Fruit fly (Drosophila melanogaster): ENCODE results near the gene CG16800.
A peak's percentile ranks its signal among the peaks of the same experiment; 100 is the strongest.

Gene CG16800

DNA sequence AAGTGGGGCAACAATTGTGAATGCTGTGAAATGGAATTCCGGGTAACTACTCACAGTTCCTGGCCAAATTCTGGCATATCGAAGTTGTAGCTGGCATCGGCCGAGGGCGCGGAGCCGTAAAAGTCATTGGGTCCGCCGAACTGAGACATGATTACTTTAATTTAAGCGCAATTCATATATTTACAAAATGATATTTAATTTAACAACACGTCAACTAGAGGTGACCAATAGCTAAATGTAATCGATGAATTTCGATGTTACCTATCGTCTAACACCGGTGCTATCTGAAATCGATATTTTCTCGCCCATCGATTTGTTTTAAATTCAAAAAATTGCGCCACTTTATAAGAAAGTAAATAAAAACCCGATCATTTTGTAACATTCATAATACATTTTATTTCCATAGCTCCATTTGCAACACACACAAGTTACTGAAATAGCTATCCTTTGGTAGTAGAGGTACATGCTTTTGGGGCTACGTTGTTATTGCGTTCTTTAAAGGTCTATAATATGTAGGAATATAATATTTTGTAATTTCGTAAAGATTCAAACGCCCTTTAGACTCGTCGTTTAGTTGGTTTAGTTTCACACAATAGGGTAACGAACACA lies 34.1 kb downstream of the CG16800 start, which contains the start of gene Yip1d1 (continued):
- TF ChIP-seq Med (GFP tag) (peak; percentile 58), Hsf (GFP tag; optimal IDR thresholded peaks at IDR 0.05) (no peak), pzg (GFP tag; optimal IDR thresholded peaks at IDR 0.05) (peak; percentile 70), Antp (GFP tag; optimal IDR thresholded peaks at IDR 0.05) (no peak), Mes4 (GFP tag; optimal IDR thresholded peaks at IDR 0.05) (no peak), gsb-n (tag; optimal IDR thresholded peaks at IDR 0.05) (no peak), CG13287 (GFP tag; IDR thresholded peaks at IDR 0.05; ENCODE audit: partially characterized antibody) (peak; percentile 98), CG15073 (GFP tag; optimal IDR thresholded peaks at IDR 0.05) (no peak), CG17829 (tag; optimal IDR thresholded peaks at IDR 0.05) (peak; percentile 7), scrt (GFP tag; optimal IDR thresholded peaks at IDR 0.05) (no peak), NfI (GFP tag; optimal IDR thresholded peaks at IDR 0.05) (no peak), CG18262 (tag; optimal IDR thresholded peaks at IDR 0.05) (no peak), CG12155 (GFP tag; optimal IDR thresholded peaks at IDR 0.05) (no peak), mld (GFP tag; IDR thresholded peaks at IDR 0.05; ENCODE audit: partially characterized antibody) (peak; percentile 89), CG12659 (GFP tag; optimal IDR thresholded peaks at IDR 0.05) (peak; percentile 56), Sry-β (GFP tag; optimal IDR thresholded peaks at IDR 0.05) (no peak), CG42726 (GFP tag; IDR thresholded peaks at IDR 0.05; ENCODE audit: partially characterized antibody) (peak; percentile 73; the same call in 1 of the 2 replicates), lmd (GFP tag; IDR thresholded peaks at IDR 0.05) (no peak), ssp (GFP tag; IDR thresholded peaks at IDR 0.05) (no peak), CG12219 (GFP tag; optimal IDR thresholded peaks at IDR 0.05) (no peak), CG8290 (GFP tag; optimal IDR thresholded peaks at IDR 0.05) (no peak), CG8290 (tag; optimal IDR thresholded peaks at IDR 0.05) (no peak), CG14710 (tag; optimal IDR thresholded peaks at IDR 0.05) (peak; percentile 32), Ets65A (GFP tag) (peak; percentile 59), CG7271 (tag; optimal IDR thresholded peaks at IDR 0.05) (no peak), CG6791 (GFP tag; IDR thresholded peaks at IDR 0.05; ENCODE audit: partially characterized antibody) (peak; percentile 98), CG1603 (tag; optimal IDR thresholded peaks at IDR 0.05) (no peak), CG16813 (GFP tag; IDR thresholded peaks at IDR 0.05; ENCODE audit: partially characterized antibody) (peak; percentile 90), inv (GFP tag; IDR thresholded peaks at IDR 0.05; ENCODE audit: partially characterized antibody) (peak; percentile 83), CG16815 (GFP tag; optimal IDR thresholded peaks at IDR 0.05) (no peak), ash1 (GFP tag; optimal IDR thresholded peaks at IDR 0.05) (no peak), Dref (GFP tag; IDR thresholded peaks at IDR 0.05) (peak; percentile 98), D19B (GFP tag; optimal IDR thresholded peaks at IDR 0.05) (no peak), Myb (GFP tag; optimal IDR thresholded peaks at IDR 0.05) (peak; percentile 51), Oaz (GFP tag; IDR thresholded peaks at IDR 0.05) (no peak), CG10267 (tag; optimal IDR thresholded peaks at IDR 0.05) (peak; percentile 52), odd (GFP tag; optimal IDR thresholded peaks at IDR 0.05) (no peak), Dp (GFP tag; optimal IDR thresholded peaks at IDR 0.05) (peak; percentile 89), CG13894 (tag; optimal IDR thresholded peaks at IDR 0.05) (no peak), CG1233 (GFP tag; optimal IDR thresholded peaks at IDR 0.05) (no peak), pho (GFP tag; optimal IDR thresholded peaks at IDR 0.05) (no peak), Bgb (GFP tag; IDR thresholded peaks at IDR 0.05; ENCODE audit: partially characterized antibody) (peak; percentile 97), amos (GFP tag; IDR thresholded peaks at IDR 0.05; ENCODE audit: partially characterized antibody) (peak; percentile 94), CG2129 (GFP tag; IDR thresholded peaks at IDR 0.05; ENCODE audit: partially characterized antibody) (peak; percentile 74), kni (GFP tag; optimal IDR thresholded peaks at IDR 0.05) (no peak), vnd (GFP tag; IDR thresholded peaks at IDR 0.05; ENCODE audit: partially characterized antibody) (peak; percentile 89), CG3838 (GFP tag; optimal IDR thresholded peaks at IDR 0.05) (no peak), eyg (GFP tag; optimal IDR thresholded peaks at IDR 0.05) (no peak), CG33557 (GFP tag; optimal IDR thresholded peaks at IDR 0.05) (no peak)
